Fruit fly (Drosophila melanogaster) whole organism, wandering third instar larva: ENCODE data around the gene Rtca.

Experiments
- Abd-B ChIP-seq: fragments of >200 bp; optimal IDR thresholded peaks from 2 replicates; lab custom pipeline; 2017; ENCODE audit warnings: missing biosample characterization, missing genetic modification characterization
- CG32264 ChIP-seq: fragments of 200-800 bp; sonication (Bioruptor generic); optimal IDR thresholded peaks from 2 replicates; lab custom pipeline; 2016; ENCODE audit warnings: missing biosample characterization, missing genetic modification characterization
- CG9705 ChIP-seq: fragments of 200-800 bp; sonication (Bioruptor generic); optimal IDR thresholded peaks from 2 replicates; lab custom pipeline; 2018; ENCODE audit warnings: missing biosample characterization, mild to moderate bottlenecking, missing genetic modification characterization
- CrebA ChIP-seq: fragments of 200-800 bp; sonication (Bioruptor generic); optimal IDR thresholded peaks from 2 replicates; lab custom pipeline; 2016; ENCODE audit warnings: missing biosample characterization, mild to moderate bottlenecking, missing genetic modification characterization, borderline replicate concordance
- Dfd ChIP-seq: fragments of >200 bp; optimal IDR thresholded peaks from 2 replicates; lab custom pipeline; 2017; ENCODE audit warnings: missing biosample characterization, missing genetic modification characterization
- Dif ChIP-seq: fragments of 200-275, 200-300 bp; sonication (Bioruptor generic); optimal IDR thresholded peaks from 2 replicates; lab custom pipeline; 2018; ENCODE audit warnings: missing biosample characterization, missing genetic modification characterization; ENCODE audit not compliant: partially characterized antibody
- GATAd ChIP-seq: sonication (Bioruptor generic); optimal IDR thresholded peaks from 2 replicates; lab custom pipeline; 2016; ENCODE audit warnings: missing biosample characterization, missing genetic modification characterization
- HLH106 ChIP-seq: fragments of 200-800 bp; optimal IDR thresholded peaks from 3 replicates; lab custom pipeline; 2019; ENCODE audit warnings: missing biosample characterization, mild to moderate bottlenecking, missing genetic modification characterization, moderate library complexity
- Hnf4 ChIP-seq: fragments of 200-800 bp; sonication (Bioruptor generic); optimal IDR thresholded peaks from 2 replicates; lab custom pipeline; 2016; ENCODE audit warnings: missing biosample characterization, mild to moderate bottlenecking, missing genetic modification characterization
- Hr78 ChIP-seq: fragments of >200 bp; optimal IDR thresholded peaks from 2 replicates; lab custom pipeline; 2017; ENCODE audit warnings: missing biosample characterization, missing genetic modification characterization
- Jra ChIP-seq: sonication (Bioruptor generic); optimal IDR thresholded peaks from 2 replicates; lab custom pipeline; 2016; ENCODE audit warnings: missing biosample characterization, missing genetic modification characterization
- Myc ChIP-seq: fragments of >200 bp; optimal IDR thresholded peaks from 2 replicates; lab custom pipeline; 2017
- N ChIP-seq: fragments of >200 bp; optimal IDR thresholded peaks from 2 replicates; lab custom pipeline; 2018; ENCODE audit warnings: missing biosample characterization, missing external identifiers, missing genetic modification characterization
- OdsH ChIP-seq: fragments of 200-800 bp; sonication (Bioruptor generic); optimal IDR thresholded peaks from 2 replicates; lab custom pipeline; 2016; ENCODE audit warnings: missing biosample characterization, mild to moderate bottlenecking, missing genetic modification characterization
- Rel ChIP-seq, 2 experiments: fragments of 200-800 bp; sonication (Bioruptor generic) in 1 of 2; optimal IDR thresholded peaks; 2 replicates in 1 of 2; 3 replicates in 1 of 2; lab custom pipeline; 2016 to 2019; ENCODE audit warnings: mild to moderate bottlenecking in 2 of 2, missing biosample characterization in 2 of 2, missing genetic modification characterization in 2 of 2, moderate library complexity in 1 of 2
- Sp1 ChIP-seq: fragments of 200-800 bp; sonication (Bioruptor generic); optimal IDR thresholded peaks from 3 replicates; lab custom pipeline; 2019; ENCODE audit warnings: missing biosample characterization, mild to moderate bottlenecking, missing genetic modification characterization, moderate library complexity
- Vsx2 ChIP-seq: fragments of 200-300, 225-300 bp; sonication (Bioruptor generic); optimal IDR thresholded peaks from 2 replicates; lab custom pipeline; 2018; ENCODE audit warnings: missing biosample characterization, missing genetic modification characterization; ENCODE audit not compliant: partially characterized antibody
- br ChIP-seq: fragments of 200-800 bp; sonication (Bioruptor generic); optimal IDR thresholded peaks from 2 replicates; lab custom pipeline; 2016; ENCODE audit warnings: missing biosample characterization, missing genetic modification characterization
- brk ChIP-seq: fragments of 200-800 bp; sonication (Bioruptor generic); optimal IDR thresholded peaks from 2 replicates; lab custom pipeline; 2016; ENCODE audit warnings: missing biosample characterization, mild to moderate bottlenecking, missing genetic modification characterization
- dl ChIP-seq, 2 experiments: fragments of 175-275, 200-275 bp in 1 of 2; fragments of 200-275 bp in 1 of 2; sonication (Bioruptor generic); optimal IDR thresholded peaks; lab custom pipeline; 2018; ENCODE audit warnings: mild to moderate bottlenecking in 2 of 2, missing biosample characterization in 2 of 2, missing genetic modification characterization in 2 of 2, moderate library complexity in 2 of 2; ENCODE audit not compliant: partially characterized antibody in 2 of 2, insufficient read depth in 1 of 2
- dmrt93B ChIP-seq: fragments of 200-800 bp; sonication (Bioruptor generic); optimal IDR thresholded peaks from 2 replicates; lab custom pipeline; 2018; ENCODE audit warnings: missing biosample characterization, mild to moderate bottlenecking, missing genetic modification characterization
- dsf ChIP-seq: sonication (Bioruptor generic); optimal IDR thresholded peaks from 2 replicates; lab custom pipeline; 2016; ENCODE audit warnings: missing biosample characterization, missing genetic modification characterization, borderline replicate concordance
- ey ChIP-seq: fragments of 200-800 bp; sonication (Bioruptor generic); optimal IDR thresholded peaks from 2 replicates; lab custom pipeline; 2016; ENCODE audit warnings: missing biosample characterization, missing genetic modification characterization
- foxo ChIP-seq, 2 experiments: fragments of 200-800 bp; sonication (Bioruptor generic); optimal IDR thresholded peaks; 2 replicates in 1 of 2; 3 replicates in 1 of 2; lab custom pipeline; 2016 to 2017; ENCODE audit warnings: missing biosample characterization in 2 of 2, missing genetic modification characterization in 2 of 2
- fru ChIP-seq: fragments of 200-800 bp; sonication (Bioruptor generic); optimal IDR thresholded peaks from 3 replicates; lab custom pipeline; 2016; ENCODE audit warnings: missing biosample characterization, mild to moderate bottlenecking, missing genetic modification characterization
- h ChIP-seq: fragments of 200-800 bp; sonication (Bioruptor generic); optimal IDR thresholded peaks from 3 replicates; lab custom pipeline; 2016; ENCODE audit warnings: missing biosample characterization, mild to moderate bottlenecking, missing genetic modification characterization
- pan ChIP-seq: fragments of >200 bp; optimal IDR thresholded peaks from 2 replicates; lab custom pipeline; 2017
- psq ChIP-seq: fragments of 200-800 bp; sonication (Bioruptor generic); optimal IDR thresholded peaks from 3 replicates; lab custom pipeline; 2017; ENCODE audit warnings: missing biosample characterization, mild to moderate bottlenecking, missing genetic modification characterization, moderate library complexity
- rgr ChIP-seq: fragments of 200-800 bp; sonication (Bioruptor generic); optimal IDR thresholded peaks from 3 replicates; lab custom pipeline; 2016; ENCODE audit warnings: missing biosample characterization, mild to moderate bottlenecking, missing genetic modification characterization
- sage ChIP-seq: fragments of 200-800 bp; sonication (Bioruptor generic); optimal IDR thresholded peaks from 2 replicates; lab custom pipeline; 2016; ENCODE audit warnings: missing biosample characterization, mild to moderate bottlenecking, missing genetic modification characterization
- sv ChIP-seq: fragments of 200-800 bp; sonication (Bioruptor generic); optimal IDR thresholded peaks from 3 replicates; lab custom pipeline; 2016; ENCODE audit warnings: missing biosample characterization, missing genetic modification characterization
- tai ChIP-seq: sonication (Bioruptor generic); optimal IDR thresholded peaks from 2 replicates; lab custom pipeline; 2016; ENCODE audit warnings: missing biosample characterization, missing genetic modification characterization
- usp ChIP-seq: fragments of >200 bp; optimal IDR thresholded peaks from 2 replicates; lab custom pipeline; 2017; ENCODE audit warnings: missing biosample characterization, missing genetic modification characterization
- woc ChIP-seq: sonication (Bioruptor generic); optimal IDR thresholded peaks from 2 replicates; lab custom pipeline; 2016; ENCODE audit warnings: missing biosample characterization, mild to moderate bottlenecking, missing genetic modification characterization

Gene Rtca

DNA sequence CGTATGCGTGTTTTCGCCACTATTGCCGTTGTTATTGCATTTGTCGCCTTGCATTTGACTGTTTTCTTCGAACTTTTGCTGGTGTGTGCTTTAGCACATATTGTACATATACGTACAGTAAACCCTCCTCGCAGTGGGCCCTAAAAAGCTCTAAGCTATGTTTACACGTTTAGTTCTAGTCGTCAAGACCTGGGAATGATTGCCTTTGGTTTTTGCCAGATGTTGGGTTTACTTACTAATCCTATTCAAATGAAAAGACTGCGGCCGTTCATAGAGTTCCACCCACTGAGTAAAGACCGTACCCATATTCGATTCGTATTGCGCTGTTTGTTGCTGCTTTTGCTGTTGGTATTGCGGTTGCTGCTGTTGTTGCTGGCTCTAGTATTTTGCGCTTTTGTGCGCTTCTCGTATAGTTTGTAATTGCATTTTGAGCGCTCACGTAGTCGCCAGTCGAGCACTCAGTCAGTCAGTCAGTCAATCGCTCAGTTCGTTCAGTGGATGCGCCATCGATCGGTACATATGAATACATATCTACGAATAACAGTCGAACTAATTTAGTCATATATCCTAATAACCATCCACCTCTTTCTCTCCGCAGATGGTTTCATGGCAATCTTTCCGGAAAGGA lies 35.7 kb downstream of the Rtca start:
- TF ChIP-seq woc (GFP tag; lab: Kevin White, UChicago) (no peak), Abd-B (GFP tag; lab: Kevin White, UChicago) (no peak), dmrt93B (GFP tag; lab: Kevin White, UChicago) (no peak), dl (GFP tag; optimal IDR thresholded peaks at IDR 0.05; lab: Kevin White, UChicago; ENCODE audit: insufficient read depth in 1 of 2, partially characterized antibody in 2 of 2) (no peak), HLH106 (tag; lab: Kevin White, UChicago) (no peak), Hnf4 (GFP tag; lab: Kevin White, UChicago) (no peak), Rel (GFP tag; optimal IDR thresholded peaks at IDR 0.05; lab: Kevin White, UChicago) (no peak), Rel (tag; optimal IDR thresholded peaks at IDR 0.05; lab: Kevin White, UChicago) (no peak), sage (no peak), Dif (GFP tag; lab: Kevin White, UChicago) (no peak), CG9705 (GFP tag; lab: Kevin White, UChicago) (no peak), br (GFP tag; lab: Kevin White, UChicago) (no peak), pan (lab: Kevin White, UChicago) (no peak), brk (GFP tag; lab: Kevin White, UChicago) (no peak), CG32264 (GFP tag; lab: Kevin White, UChicago) (no peak), ey (no peak), psq (GFP tag; lab: Kevin White, UChicago) (no peak), dsf (GFP tag; lab: Kevin White, UChicago) (no peak)

DNA sequence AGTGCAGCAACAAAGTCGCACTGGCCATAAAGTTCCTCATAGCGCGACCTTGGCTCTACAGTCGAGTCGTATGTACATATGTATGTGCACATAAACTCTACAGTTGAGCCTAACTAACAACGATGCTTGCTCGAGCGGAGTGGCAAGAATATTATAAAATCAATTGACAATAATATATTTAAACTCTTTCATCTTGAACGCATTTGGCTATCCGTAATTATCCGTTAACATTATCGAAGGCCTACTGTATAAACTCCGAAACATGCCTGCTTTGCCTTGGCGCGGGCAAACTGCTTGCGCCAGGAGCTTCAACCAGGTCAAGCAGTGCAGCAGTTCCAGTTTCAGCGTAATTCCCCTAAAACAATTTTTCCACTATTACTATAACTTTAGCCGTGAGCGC lies 36.4 kb downstream of the Rtca start:
- TF ChIP-seq Vsx2 (GFP tag; lab: Kevin White, UChicago) (no peak), Myc (lab: Kevin White, UChicago) (no peak), CrebA (GFP tag; lab: Kevin White, UChicago) (no peak), tai (GFP tag; lab: Kevin White, UChicago) (no peak), Rel (GFP tag; optimal IDR thresholded peaks at IDR 0.05; lab: Kevin White, UChicago) (no peak), Rel (tag; optimal IDR thresholded peaks at IDR 0.05; lab: Kevin White, UChicago) (no peak), sv (no peak), Sp1 (GFP tag; lab: Kevin White, UChicago) (no peak), Hnf4 (GFP tag; lab: Kevin White, UChicago) (no peak), ey (no peak), Jra (no peak), dl (GFP tag; optimal IDR thresholded peaks at IDR 0.05; lab: Kevin White, UChicago; ENCODE audit: insufficient read depth in 1 of 2, partially characterized antibody in 2 of 2) (no peak), Dfd (GFP tag; lab: Kevin White, UChicago) (no peak), OdsH (GFP tag; lab: Kevin White, UChicago) (no peak), Dif (GFP tag; lab: Kevin White, UChicago) (no peak), CG32264 (GFP tag; lab: Kevin White, UChicago) (no peak), h (GFP tag; lab: Kevin White, UChicago) (no peak), GATAd (no peak), N (GFP tag; lab: Kevin White, UChicago) (no peak), fru (GFP tag; lab: Kevin White, UChicago) (no peak)

DNA sequence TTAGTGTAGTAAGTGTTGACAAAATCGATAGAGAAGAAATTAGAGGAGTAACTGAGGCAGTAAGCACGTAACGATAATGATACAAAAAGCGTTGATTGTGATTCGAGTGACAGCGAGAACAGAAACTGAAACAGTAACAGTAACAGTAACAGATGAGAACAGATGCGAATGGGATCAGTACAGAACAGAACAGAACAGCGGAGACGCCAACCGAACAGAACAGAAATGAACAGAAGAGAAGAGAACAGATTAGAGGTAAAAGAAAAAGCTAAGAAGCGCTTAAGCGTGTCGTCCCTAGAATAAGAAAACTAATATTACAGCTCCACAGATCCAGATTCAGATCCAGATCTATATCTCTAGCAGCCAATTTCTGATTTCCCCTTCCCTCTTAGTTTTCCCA lies 40.4 kb downstream of the Rtca start:
- peak; percentile 74 for TF ChIP-seq Myc (lab: Kevin White, UChicago)
- TF ChIP-seq dmrt93B (GFP tag; lab: Kevin White, UChicago), result no peak
- TF ChIP-seq Sp1 (GFP tag; lab: Kevin White, UChicago), result no peak

DNA sequence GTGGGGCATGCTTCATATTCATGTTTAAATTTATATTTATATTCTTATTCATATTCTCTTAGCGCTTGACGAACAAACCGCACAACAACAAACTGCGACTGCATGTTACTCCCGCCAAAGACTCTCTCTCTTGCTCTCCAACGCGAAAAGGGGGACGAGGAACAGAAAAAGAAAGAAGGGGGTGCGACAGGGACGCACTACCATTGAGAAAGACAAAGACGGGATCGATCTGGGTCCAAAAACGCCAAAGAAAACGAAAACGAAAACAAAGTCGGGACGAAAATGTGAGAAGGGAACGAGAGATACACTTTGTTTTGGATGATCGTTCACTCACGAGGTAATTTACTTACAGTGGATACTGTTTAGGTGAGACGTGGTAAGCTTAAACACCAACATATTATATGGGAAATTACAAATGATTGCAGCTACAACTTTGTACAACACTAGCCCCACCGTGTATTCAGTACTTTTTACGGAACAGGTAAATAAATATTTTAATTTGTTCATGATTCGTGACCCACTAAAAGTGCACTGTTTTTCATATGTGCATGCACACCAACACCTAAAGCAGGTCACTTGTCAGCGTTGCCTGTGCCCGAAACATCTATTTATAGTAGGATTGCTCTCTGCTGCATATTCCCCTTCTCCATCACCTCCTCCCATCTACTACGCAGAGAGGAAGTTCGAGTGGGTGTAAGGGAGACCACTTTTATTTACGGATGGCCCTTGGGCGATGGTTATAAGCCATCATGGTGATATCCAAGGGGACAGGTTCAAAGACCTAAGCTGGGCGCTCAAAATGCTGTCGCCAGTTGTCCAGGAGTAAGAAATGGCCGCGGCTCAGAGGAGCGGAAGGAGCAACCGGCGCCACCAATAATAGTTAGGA lies 49.7 kb downstream of the Rtca start:
- TF ChIP-seq CG32264 (GFP tag; lab: Kevin White, UChicago), result no peak
- TF ChIP-seq Dif (GFP tag; lab: Kevin White, UChicago), result peak; percentile 56
- no peak for TF ChIP-seq GATAd
- TF ChIP-seq fru (GFP tag; lab: Kevin White, UChicago), result peak; percentile 85
- peak; percentile 59 for TF ChIP-seq Hnf4 (GFP tag; lab: Kevin White, UChicago)
- peak; percentile 97 for TF ChIP-seq psq (GFP tag; lab: Kevin White, UChicago)
- TF ChIP-seq sage, result no peak
- TF ChIP-seq CG9705 (GFP tag; lab: Kevin White, UChicago), result peak; percentile 1
- peak; percentile 61 for TF ChIP-seq brk (GFP tag; lab: Kevin White, UChicago)
- peak; percentile 2 for TF ChIP-seq Vsx2 (GFP tag; lab: Kevin White, UChicago)
- no peak for TF ChIP-seq dl (GFP tag; optimal IDR thresholded peaks at IDR 0.05; lab: Kevin White, UChicago; ENCODE audit: insufficient read depth in 1 of 2, partially characterized antibody in 2 of 2)
- TF ChIP-seq HLH106 (tag; lab: Kevin White, UChicago), result peak; percentile 64
- TF ChIP-seq ey, result peak; percentile 71
- no peak for TF ChIP-seq Rel (GFP tag; optimal IDR thresholded peaks at IDR 0.05; lab: Kevin White, UChicago)
- peak; percentile 45 for TF ChIP-seq Rel (tag; optimal IDR thresholded peaks at IDR 0.05; lab: Kevin White, UChicago)
- peak; percentile 67 for TF ChIP-seq OdsH (GFP tag; lab: Kevin White, UChicago)
- TF ChIP-seq foxo (GFP tag; optimal IDR thresholded peaks at IDR 0.05; lab: Kevin White, UChicago), result peak in 1 of 2 experiments; percentile 79
- peak; percentile 62 for TF ChIP-seq br (GFP tag; lab: Kevin White, UChicago)
- TF ChIP-seq rgr, result peak; percentile 72
- TF ChIP-seq tai (GFP tag; lab: Kevin White, UChicago), result no peak
- TF ChIP-seq Sp1 (GFP tag; lab: Kevin White, UChicago), result peak; percentile 39
- peak; percentile 76 for TF ChIP-seq h (GFP tag; lab: Kevin White, UChicago)
- no peak for TF ChIP-seq N (GFP tag; lab: Kevin White, UChicago)
- TF ChIP-seq usp (GFP tag; lab: Kevin White, UChicago), result no peak
- peak; percentile 2 for TF ChIP-seq Jra
- TF ChIP-seq Hr78 (GFP tag; lab: Kevin White, UChicago), result no peak
- peak; percentile 77 for TF ChIP-seq woc (GFP tag; lab: Kevin White, UChicago)
- no peak for TF ChIP-seq dsf (GFP tag; lab: Kevin White, UChicago)
